Fruit fly (Drosophila melanogaster): ENCODE measurements around the gene CG32073.

The CG32073 gene

DNA sequence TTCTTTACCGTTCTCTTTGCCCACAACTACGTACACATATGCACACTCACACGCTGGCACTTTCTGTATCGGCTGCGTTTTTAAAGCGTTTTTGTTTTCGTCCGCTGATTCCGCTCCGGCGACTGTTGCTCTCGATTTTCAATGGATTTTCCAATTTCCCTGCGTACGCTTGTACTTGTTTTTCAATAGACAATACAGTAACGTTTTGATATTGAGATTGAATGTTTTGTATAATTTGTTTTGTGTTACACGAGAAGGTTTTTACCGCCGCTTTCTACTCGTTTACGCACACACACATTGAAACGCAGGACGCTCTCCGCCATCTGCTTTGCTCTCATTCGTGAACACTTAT is 14.8 kb downstream of the CG32073 start:
- no peak for TF ChIP-seq EcR (GFP tag; optimal IDR thresholded peaks at IDR 0.05)
- TF ChIP-seq Dll (optimal IDR thresholded peaks at IDR 0.05), result no peak
- TF ChIP-seq psq (optimal IDR thresholded peaks at IDR 0.05), result no peak
- no peak for TF ChIP-seq usp (GFP tag; optimal IDR thresholded peaks at IDR 0.05)
- no peak for TF ChIP-seq CG8478 (optimal IDR thresholded peaks at IDR 0.05)
- TF ChIP-seq pan (optimal IDR thresholded peaks at IDR 0.05), result no peak

DNA sequence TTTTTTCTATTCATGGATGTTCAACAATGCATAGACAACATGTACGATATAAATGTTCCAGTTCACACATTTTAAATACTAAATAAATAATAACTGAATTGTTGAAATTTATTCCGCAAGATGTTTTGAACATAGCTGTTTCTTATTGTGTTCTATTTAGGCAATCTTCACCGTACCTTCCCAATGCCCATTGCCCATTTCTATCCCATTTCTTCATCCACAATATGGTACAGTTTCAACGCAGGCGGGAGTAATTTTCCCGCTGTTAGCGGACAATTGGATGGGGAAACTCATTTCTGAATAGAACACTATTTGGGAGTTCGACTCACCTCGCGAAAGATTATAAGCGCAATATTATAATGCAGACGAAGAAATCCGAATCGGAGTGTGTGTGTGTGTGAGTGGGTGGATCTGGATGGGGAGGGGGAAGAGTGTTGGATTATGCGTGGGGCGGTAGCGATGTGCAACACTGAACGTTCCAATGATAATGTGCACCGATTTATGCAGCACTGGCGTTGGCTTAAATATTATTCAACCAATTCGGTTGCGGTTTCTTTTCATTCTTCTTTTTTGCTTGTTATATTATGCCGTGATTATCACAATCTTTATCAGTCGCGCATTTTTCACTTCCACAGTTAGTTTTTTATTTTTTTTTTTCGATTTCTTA is 15.3 kb downstream of the CG32073 start:
- no peak for TF ChIP-seq EcR (GFP tag; optimal IDR thresholded peaks at IDR 0.05)
- TF ChIP-seq CG8478 (optimal IDR thresholded peaks at IDR 0.05), result no peak
- TF ChIP-seq pan (optimal IDR thresholded peaks at IDR 0.05), result no peak
- TF ChIP-seq Dll (optimal IDR thresholded peaks at IDR 0.05), result no peak
- TF ChIP-seq usp (GFP tag; optimal IDR thresholded peaks at IDR 0.05), result no peak
- no peak for TF ChIP-seq psq (optimal IDR thresholded peaks at IDR 0.05)

DNA sequence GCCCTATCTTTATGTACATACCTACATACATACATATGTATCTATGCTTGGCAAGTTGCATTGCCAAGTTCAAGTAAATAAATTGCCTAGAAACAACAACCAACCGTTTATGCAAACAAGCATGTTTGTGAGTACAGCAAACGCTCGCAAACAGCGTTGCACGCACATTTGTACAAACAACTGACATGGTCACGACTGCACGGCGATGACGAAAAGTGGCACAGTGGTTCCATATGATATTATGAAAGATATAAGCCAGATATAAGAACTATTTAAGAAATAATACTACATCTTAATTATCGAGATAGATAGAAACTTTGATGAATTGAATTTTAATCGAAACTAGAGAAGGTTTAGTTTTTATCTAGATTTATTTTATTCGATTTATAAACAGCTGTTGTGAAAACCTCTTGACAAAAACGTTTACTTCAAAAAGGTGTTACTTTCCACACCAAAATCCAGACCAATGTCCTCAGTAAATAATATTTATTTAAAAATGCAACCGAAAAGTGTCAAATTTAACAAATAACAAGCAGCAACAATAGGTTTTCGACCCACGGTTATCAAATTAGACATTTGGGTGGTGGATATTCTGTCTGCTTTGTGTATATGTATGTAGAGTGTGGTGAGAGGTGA is 17.5 kb downstream of the CG32073 start:
- no peak for TF ChIP-seq psq (optimal IDR thresholded peaks at IDR 0.05)
- no peak for TF ChIP-seq Dll (optimal IDR thresholded peaks at IDR 0.05)
- TF ChIP-seq usp (GFP tag; optimal IDR thresholded peaks at IDR 0.05), result no peak
- no peak for TF ChIP-seq EcR (GFP tag; optimal IDR thresholded peaks at IDR 0.05)

DNA sequence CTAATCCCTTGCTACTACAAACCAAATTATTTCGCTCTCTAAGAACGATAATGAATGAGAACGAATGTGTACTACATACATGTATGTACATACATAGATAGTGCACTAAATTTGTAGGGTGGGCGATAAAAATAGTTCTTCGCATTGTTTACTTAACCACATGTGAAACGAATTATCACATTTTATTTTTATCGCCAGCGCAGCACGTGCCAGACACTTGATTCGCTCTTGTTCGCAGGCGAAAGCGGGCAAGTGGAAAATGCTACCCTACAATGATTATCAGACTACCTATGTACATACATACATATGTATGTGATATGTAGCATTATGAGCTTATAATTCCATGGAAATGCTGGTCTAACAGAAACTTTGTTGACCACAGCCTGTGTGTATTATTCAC is 21.6 kb downstream of the CG32073 start:
- TF ChIP-seq Dll (optimal IDR thresholded peaks at IDR 0.05) (no peak), EcR (GFP tag; optimal IDR thresholded peaks at IDR 0.05) (no peak), pan (optimal IDR thresholded peaks at IDR 0.05) (no peak), usp (GFP tag; optimal IDR thresholded peaks at IDR 0.05) (no peak), CG8478 (optimal IDR thresholded peaks at IDR 0.05) (no peak)

DNA sequence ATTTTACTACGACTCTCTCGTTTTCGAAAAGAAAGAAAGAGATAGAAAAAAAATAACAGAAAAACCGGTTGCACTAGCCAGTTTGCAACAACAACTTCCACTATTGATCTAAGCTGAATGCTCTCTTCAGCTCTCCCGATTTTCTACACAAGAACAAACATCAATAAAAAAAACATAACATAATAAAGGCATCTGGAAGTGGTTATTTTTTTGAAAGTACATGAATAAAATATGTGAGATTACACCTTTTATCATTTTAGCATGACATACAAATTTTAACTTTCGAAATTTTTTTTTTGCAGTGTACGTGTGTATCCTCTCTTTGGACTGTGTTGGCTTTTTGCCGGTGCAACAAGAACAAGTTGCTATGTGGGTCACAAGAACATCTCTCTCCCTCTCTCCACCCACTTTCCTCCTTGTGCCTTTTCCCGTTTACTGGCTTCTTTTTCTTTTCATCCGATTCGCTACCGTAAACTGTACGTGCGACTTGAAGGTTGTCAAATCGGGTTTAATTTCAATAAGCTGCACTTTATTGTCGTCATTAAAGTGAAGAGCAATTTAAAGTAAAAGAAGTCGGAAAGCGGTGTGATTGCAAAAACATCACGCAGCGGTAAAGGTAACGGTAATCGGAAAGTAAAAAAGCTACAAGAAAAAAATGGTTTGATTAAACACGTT is 22.7 kb downstream of the CG32073 start:
- no peak for TF ChIP-seq EcR (GFP tag; optimal IDR thresholded peaks at IDR 0.05)
- no peak for TF ChIP-seq CG8478 (optimal IDR thresholded peaks at IDR 0.05)
- TF ChIP-seq usp (GFP tag; optimal IDR thresholded peaks at IDR 0.05), result no peak
- no peak for TF ChIP-seq Dll (optimal IDR thresholded peaks at IDR 0.05)
- TF ChIP-seq psq (optimal IDR thresholded peaks at IDR 0.05), result no peak
- TF ChIP-seq pan (optimal IDR thresholded peaks at IDR 0.05), result no peak

DNA sequence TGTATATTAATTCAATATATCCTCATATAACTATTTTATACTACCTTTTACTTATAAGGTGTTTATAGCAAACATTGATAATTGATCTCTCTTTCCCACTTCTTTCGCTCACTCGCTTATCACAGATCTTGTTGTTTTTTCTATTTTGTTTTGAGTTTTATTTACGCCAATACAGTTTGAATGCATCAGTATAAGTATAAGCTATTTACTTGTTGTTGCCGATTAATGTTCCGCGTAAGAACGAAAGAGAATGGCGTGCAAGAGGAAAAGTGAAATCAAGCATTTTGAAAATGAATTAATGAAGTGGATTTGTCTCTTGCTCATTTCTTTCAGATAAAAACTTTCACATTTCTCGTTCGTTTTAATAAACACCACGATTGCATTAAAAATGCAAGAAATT is 23.8 kb downstream of the CG32073 start:
- TF ChIP-seq usp (GFP tag; optimal IDR thresholded peaks at IDR 0.05) (no peak), psq (optimal IDR thresholded peaks at IDR 0.05) (no peak)

DNA sequence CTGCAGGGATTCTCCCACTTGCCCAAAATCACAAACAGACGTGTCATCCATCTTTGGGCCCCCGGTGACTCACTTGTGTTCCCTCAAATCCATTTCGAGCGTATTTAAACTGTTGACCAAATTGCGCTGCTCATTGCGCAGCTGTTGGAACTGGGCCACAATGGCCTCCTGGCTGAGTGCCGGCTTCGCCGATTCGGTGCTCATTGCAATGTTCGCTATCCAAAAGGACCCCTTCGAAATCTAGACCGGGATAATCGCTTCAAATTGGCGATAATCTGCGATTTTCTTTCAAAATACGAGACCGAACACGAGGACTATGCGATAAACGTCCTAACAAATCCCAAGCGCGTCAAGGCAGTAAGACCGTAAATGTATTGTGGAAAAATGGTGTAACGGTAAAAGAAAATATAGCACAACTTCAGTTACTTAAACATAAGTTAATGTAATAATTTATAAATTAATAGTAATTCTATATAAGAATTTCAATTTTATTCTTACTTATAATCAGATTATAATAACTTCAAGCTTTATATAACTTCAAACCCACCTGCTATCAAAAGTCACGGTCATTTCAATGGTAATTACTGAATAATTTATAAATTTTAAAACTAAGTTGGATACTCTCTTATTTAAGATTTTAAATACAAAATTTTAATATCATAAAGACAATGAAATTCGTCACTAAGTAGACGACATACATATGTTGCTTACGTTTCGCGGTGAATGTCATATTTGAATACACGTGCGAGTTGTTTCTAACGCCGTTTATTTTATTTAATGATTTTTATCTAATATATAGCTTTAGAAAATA is 33.1 kb downstream of the CG32073 start, which contains the start of the genes Pfdn2 and Noc1:
Gene Pfdn2, minus strand, starts transcription at position 346 of the 811 bp plus-strand sequence.
Gene Noc1, plus strand, starts transcription at position 727 of the 811 bp plus-strand sequence.
- TF ChIP-seq psq (optimal IDR thresholded peaks at IDR 0.05) (no peak), usp (GFP tag; optimal IDR thresholded peaks at IDR 0.05) (no peak), CG8478 (optimal IDR thresholded peaks at IDR 0.05) (no peak), EcR (GFP tag; optimal IDR thresholded peaks at IDR 0.05) (no peak), Dll (optimal IDR thresholded peaks at IDR 0.05) (no peak), pan (optimal IDR thresholded peaks at IDR 0.05) (no peak)

DNA sequence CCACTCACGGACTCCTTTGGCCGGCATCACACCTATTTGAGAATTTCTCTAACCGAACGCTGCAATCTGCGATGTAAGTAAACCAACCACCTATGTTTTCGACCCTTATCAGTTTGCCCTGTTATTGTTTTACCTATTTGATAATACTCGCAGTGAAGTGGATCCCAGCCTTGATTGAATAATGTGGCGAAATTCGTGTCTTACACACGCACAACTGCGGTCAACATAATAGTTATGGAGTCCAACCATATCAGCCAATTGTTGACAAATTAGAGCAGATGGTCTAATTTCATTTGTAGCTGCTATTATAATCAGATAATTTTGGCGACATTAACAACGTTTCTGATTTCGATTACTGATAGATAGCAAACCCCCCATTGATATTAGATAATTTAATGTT is 36.3 kb downstream of the CG32073 start:
- no peak for TF ChIP-seq pan (optimal IDR thresholded peaks at IDR 0.05)
- TF ChIP-seq EcR (GFP tag; optimal IDR thresholded peaks at IDR 0.05), result no peak
- TF ChIP-seq CG8478 (optimal IDR thresholded peaks at IDR 0.05), result no peak

DNA sequence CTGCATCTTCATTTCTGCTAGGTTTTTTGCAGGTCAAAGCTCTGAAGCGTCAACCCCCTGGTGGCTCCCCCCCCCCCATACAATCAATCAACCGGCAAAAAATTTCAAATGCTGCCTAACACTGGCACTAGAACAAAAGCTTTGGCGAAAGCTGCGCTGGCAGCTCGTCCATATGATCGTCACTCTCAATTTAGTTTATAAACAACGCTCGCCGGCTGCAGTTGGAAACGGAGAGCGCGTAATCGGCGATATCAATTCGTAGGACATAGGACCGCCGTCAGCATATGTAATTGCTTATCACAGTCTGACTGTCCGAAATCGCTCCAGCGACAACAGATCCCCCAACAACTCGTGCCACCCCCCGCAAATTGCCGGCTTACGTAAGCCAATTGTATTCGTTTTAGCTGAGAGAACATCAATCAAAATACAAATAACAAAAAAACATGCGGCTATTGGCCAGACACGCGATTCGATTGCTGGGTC is 37.0 kb downstream of the CG32073 start, which contains the start of gene Mocs1:
Gene Mocs1, plus strand, starts transcription at position 155 of the 483 bp plus-strand sequence.
- no peak for TF ChIP-seq Dll (optimal IDR thresholded peaks at IDR 0.05)
- TF ChIP-seq pan (optimal IDR thresholded peaks at IDR 0.05), result no peak
- TF ChIP-seq psq (optimal IDR thresholded peaks at IDR 0.05), result no peak
- no peak for TF ChIP-seq usp (GFP tag; optimal IDR thresholded peaks at IDR 0.05)
- TF ChIP-seq CG8478 (optimal IDR thresholded peaks at IDR 0.05), result no peak
- no peak for TF ChIP-seq EcR (GFP tag; optimal IDR thresholded peaks at IDR 0.05)

DNA sequence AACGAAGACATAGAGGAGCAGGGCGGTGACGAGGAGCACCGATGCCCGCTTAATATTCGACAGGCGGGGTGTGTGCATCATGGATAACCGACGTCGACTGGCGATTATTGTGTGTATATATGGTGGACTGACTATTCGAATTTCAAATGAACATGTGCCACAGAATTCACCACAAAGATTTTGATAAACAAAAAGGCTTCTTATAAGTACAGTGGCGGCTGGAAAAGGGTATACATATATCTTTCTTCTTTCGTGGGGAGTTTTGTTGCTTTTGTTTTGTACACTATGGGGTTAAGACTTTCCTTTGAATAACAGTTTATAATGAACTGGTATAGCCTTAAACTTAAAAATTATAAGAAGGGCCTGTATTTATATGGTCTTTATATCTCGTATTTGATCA is 37.6 kb downstream of the CG32073 start, which contains the start of gene CG6310:
Gene CG6310, minus strand, starts transcription at position 101 of the 400 bp plus-strand sequence.
- TF ChIP-seq pan (optimal IDR thresholded peaks at IDR 0.05), result no peak
- no peak for TF ChIP-seq EcR (GFP tag; optimal IDR thresholded peaks at IDR 0.05)
- no peak for TF ChIP-seq psq (optimal IDR thresholded peaks at IDR 0.05)
- no peak for TF ChIP-seq Dll (optimal IDR thresholded peaks at IDR 0.05)
- no peak for TF ChIP-seq CG8478 (optimal IDR thresholded peaks at IDR 0.05)
- no peak for TF ChIP-seq usp (GFP tag; optimal IDR thresholded peaks at IDR 0.05)

DNA sequence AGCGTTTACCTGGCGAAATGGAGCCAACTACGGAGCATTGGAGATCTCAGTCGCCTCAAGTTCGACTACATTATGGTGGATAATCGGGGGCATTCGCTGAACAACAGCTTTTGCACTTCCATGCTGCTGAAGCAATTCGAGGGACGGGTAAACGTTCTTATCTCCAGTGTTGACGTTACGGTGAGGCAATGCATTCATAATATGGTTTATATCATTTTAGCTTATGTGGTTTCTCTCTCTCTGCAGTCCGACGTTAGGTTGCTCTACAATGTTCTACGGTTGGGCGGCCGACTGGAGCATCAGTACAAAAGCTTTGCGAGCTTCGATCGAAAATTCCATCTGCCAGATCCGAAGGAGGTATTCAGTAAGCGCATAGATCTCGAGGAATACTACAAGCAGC is 41.5 kb downstream of the CG32073 start:
- no peak for TF ChIP-seq CG8478 (optimal IDR thresholded peaks at IDR 0.05)
- no peak for TF ChIP-seq psq (optimal IDR thresholded peaks at IDR 0.05)
- TF ChIP-seq pan (optimal IDR thresholded peaks at IDR 0.05), result no peak
- TF ChIP-seq EcR (GFP tag; optimal IDR thresholded peaks at IDR 0.05), result no peak
- TF ChIP-seq usp (GFP tag; optimal IDR thresholded peaks at IDR 0.05), result no peak
